Worm (Caenorhabditis elegans) whole organism, L3 larva: Measurements from ENCODE around the gene Y71H2AL.2.

Source experiments
- R02D3.7 ChIP-seq: fragments of 150-350 bp; optimal IDR thresholded peaks from 2 replicates; lab custom pipeline; 2014; ENCODE audit warnings: missing biosample characterization, missing genetic modification characterization
- ama-1 ChIP-seq: fragments of 150-350 bp; optimal IDR thresholded peaks from 2 replicates; lab custom pipeline; 2018
- ceh-28 ChIP-seq: fragments of 150-350 bp; optimal IDR thresholded peaks from 2 replicates; lab custom pipeline; 2014; ENCODE audit warnings: missing biosample characterization, missing genetic modification reagents, missing genetic modification characterization
- ceh-82 ChIP-seq: fragments of 150-350 bp; optimal IDR thresholded peaks from 2 replicates; lab custom pipeline; 2014; ENCODE audit warnings: missing biosample characterization, missing genetic modification characterization
- elt-3 ChIP-seq, 3 experiments: fragments of 150-350 bp in 1 of 3; sonication (generic microtip) in 2 of 3; optimal IDR thresholded peaks; 2 replicates in 2 of 3; 4 replicates in 1 of 3; lab custom pipeline; 2014 to 2017; ENCODE audit warnings: missing biosample characterization in 3 of 3, missing genetic modification characterization in 3 of 3
- lin-15B ChIP-seq: fragments of 150-350 bp; optimal IDR thresholded peaks from 2 replicates; lab custom pipeline; 2014; ENCODE audit warnings: missing biosample characterization, missing genetic modification characterization
- mdl-1 ChIP-seq: fragments of 150-350 bp; optimal IDR thresholded peaks from 2 replicates; lab custom pipeline; 2014; ENCODE audit warnings: missing biosample characterization, missing genetic modification characterization
- mml-1 ChIP-seq: fragments of 150-350 bp; sonication (generic microtip); optimal IDR thresholded peaks from 3 replicates; lab custom pipeline; 2014; ENCODE audit warnings: missing biosample characterization, missing genetic modification characterization
- nhr-11 ChIP-seq: fragments of 150-350 bp; optimal IDR thresholded peaks from 2 replicates; lab custom pipeline; 2014; ENCODE audit warnings: missing biosample characterization, missing genetic modification characterization
- nhr-25 ChIP-seq: sonication (generic microtip); optimal IDR thresholded peaks from 2 replicates; lab custom pipeline; 2017; ENCODE audit warnings: missing biosample characterization, missing genetic modification characterization
- pqm-1 ChIP-seq: fragments of 150-350 bp; optimal IDR thresholded peaks from 2 replicates; lab custom pipeline; 2017; ENCODE audit warnings: missing biosample characterization, missing genetic modification characterization, inconsistent platforms
- snpc-4 ChIP-seq: fragments of 150-350 bp; optimal IDR thresholded peaks from 2 replicates; lab custom pipeline; 2014; ENCODE audit warnings: missing biosample characterization, missing genetic modification characterization
- unc-62 ChIP-seq: fragments of 150-350 bp; sonication (generic microtip); optimal IDR thresholded peaks from 4 replicates; lab custom pipeline; 2014; ENCODE audit warnings: missing biosample characterization, missing genetic modification reagents, missing genetic modification characterization
- ztf-11 ChIP-seq: fragments of 150-350 bp; optimal IDR thresholded peaks from 2 replicates; lab custom pipeline; 2014; ENCODE audit warnings: missing biosample characterization, missing genetic modification characterization

ce11 chrIII:2724992-2725220 lies 38.7 kb downstream of the Y71H2AL.2 start, which contains the start of gene Y71H2AM.11:
- TF ChIP-seq nhr-11 (tag; lab: Kevin White, UChicago) (no peak), ceh-82 (tag; lab: Kevin White, UChicago) (no peak), R02D3.7 (no peak), snpc-4 (tag; lab: Kevin White, UChicago) (no peak), lin-15B (no peak), elt-3 (tag; optimal IDR thresholded peaks at IDR 0.05; lab: Kevin White, UChicago) (no peak), unc-62 (GFP tag; lab: Kevin White, UChicago) (no peak), mdl-1 (tag; lab: Kevin White, UChicago) (no peak), ceh-28 (tag; lab: Kevin White, UChicago) (no peak), mml-1 (tag; lab: Kevin White, UChicago) (no peak), ztf-11 (tag; lab: Kevin White, UChicago) (no peak), nhr-25 (tag; lab: Kevin White, UChicago) (no peak), ama-1 (lab: Kevin White, UChicago) (no peak), pqm-1 (no peak)
